Worm (Caenorhabditis elegans) whole organism, early embryonic: Measurements from ENCODE around the gene alfa-1.

ENCODE experiments used
- F13C5.2 ChIP-seq: sonication (generic microtip); optimal IDR thresholded peaks from 2 replicates; lab custom pipeline; 2017; ENCODE audit warnings: mild to moderate bottlenecking, missing genetic modification characterization, inconsistent platforms, missing compliant biosample characterization
- ama-1 ChIP-seq: fragments of 150-350 bp; optimal IDR thresholded peaks from 2 replicates; lab custom pipeline; 2014
- ceh-13 ChIP-seq: fragments of 200-800 bp; sonication (Bioruptor generic); optimal IDR thresholded peaks from 2 replicates; lab custom pipeline; 2018; ENCODE audit warnings: mild to moderate bottlenecking, missing genetic modification characterization, missing compliant biosample characterization
- ceh-36 ChIP-seq: sonication (generic microtip); optimal IDR thresholded peaks from 2 replicates; lab custom pipeline; 2016; ENCODE audit warnings: missing genetic modification characterization, inconsistent platforms, missing compliant biosample characterization
- flt-1 ChIP-seq: fragments of 200-800 bp; sonication (Bioruptor generic); IDR thresholded peaks from 2 replicates; pipeline ENCODE4 v1.3.6; 2022; ENCODE audit warnings: missing genetic modification characterization, missing compliant biosample characterization
- hmbx-1 ChIP-seq: sonication (generic microtip); optimal IDR thresholded peaks from 2 replicates; lab custom pipeline; 2016; ENCODE audit warnings: mild to moderate bottlenecking, missing genetic modification characterization, missing compliant biosample characterization
- pes-1 ChIP-seq: fragments of 200-800 bp; sonication (Bioruptor generic); IDR thresholded peaks from 2 replicates; pipeline ENCODE4 v1.3.6; 2022; ENCODE audit warnings: missing genetic modification reagents, missing genetic modification characterization, missing compliant biosample characterization
- tbx-11 ChIP-seq: fragments of 200-800 bp; sonication (Bioruptor generic); IDR thresholded peaks from 2 replicates; pipeline ENCODE4 v1.3.6; 2022; ENCODE audit warnings: missing genetic modification characterization, missing compliant biosample characterization

DNA sequence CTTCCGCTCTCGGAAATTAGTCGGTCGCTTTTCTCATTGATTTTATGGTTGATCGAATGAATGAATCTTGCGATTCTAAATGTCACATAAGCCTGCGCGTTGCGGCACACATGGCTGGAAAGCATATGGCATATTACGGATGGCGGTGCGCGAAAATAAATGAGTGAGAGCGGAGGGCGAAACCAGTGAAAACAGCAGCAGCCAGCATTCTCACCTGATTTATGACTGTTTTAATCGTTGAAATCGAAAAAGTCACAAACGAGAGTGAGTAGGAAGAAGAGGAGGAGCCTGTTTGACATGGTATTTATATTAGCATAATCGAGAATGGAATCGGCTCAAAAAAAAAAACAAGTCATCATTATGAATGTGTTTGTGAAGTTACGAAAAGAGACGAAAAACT lies 38.0 kb downstream of the alfa-1 start:
- no peak for TF ChIP-seq ceh-13 (GFP tag; lab: Kevin White, UChicago)
- no peak for TF ChIP-seq ama-1 (lab: Kevin White, UChicago)
- TF ChIP-seq F13C5.2 = no peak
- TF ChIP-seq ceh-36 (tag; lab: Kevin White, UChicago) = no peak
- no peak for TF ChIP-seq hmbx-1 (tag; lab: Kevin White, UChicago)
- TF ChIP-seq flt-1 (GFP tag; lab: Robert Waterston, UW) = no peak
- TF ChIP-seq pes-1 (GFP tag; lab: Robert Waterston, UW) = no peak
- TF ChIP-seq tbx-11 (GFP tag; lab: Robert Waterston, UW) = no peak
